Worm (Caenorhabditis elegans) whole organism, L1 larva: ENCODE data around the gene F20D6.8.

Experiments
- F16B12.6 ChIP-seq: fragments of 150-350 bp; optimal IDR thresholded peaks from 2 replicates; lab custom pipeline; 2014; ENCODE audit warnings: missing biosample characterization, missing genetic modification characterization
- ceh-82 ChIP-seq, 3 experiments: fragments of 150-350 bp in 1 of 3; sonication (generic microtip) in 2 of 3; optimal IDR thresholded peaks; 2 replicates each; lab custom pipeline; 2014 to 2017; ENCODE audit warnings: missing biosample characterization in 3 of 3, missing genetic modification characterization in 3 of 3
- ceh-88 ChIP-seq: fragments of 200-800 bp; sonication (Bioruptor generic); IDR thresholded peaks from 2 replicates; pipeline ENCODE4 v1.3.6; 2022; ENCODE audit warnings: missing genetic modification characterization, missing compliant biosample characterization
- ceh-90 ChIP-seq: sonication (generic microtip); optimal IDR thresholded peaks from 2 replicates; lab custom pipeline; 2016; ENCODE audit warnings: missing genetic modification characterization, missing compliant biosample characterization
- ces-1 ChIP-seq: fragments of 150-350 bp; optimal IDR thresholded peaks from 2 replicates; lab custom pipeline; 2014; ENCODE audit warnings: missing biosample characterization, missing genetic modification reagents, missing genetic modification characterization
- dpl-1 ChIP-seq, 3 experiments: fragments of 150-350 bp in 2 of 3; sonication (generic microtip) in 1 of 3; optimal IDR thresholded peaks; 2 replicates each; lab custom pipeline; 2014 to 2017; ENCODE audit warnings: missing biosample characterization in 3 of 3, missing genetic modification characterization in 3 of 3, missing genetic modification reagents in 3 of 3
- efl-1 ChIP-seq, 4 experiments: fragments of 150-350 bp; optimal IDR thresholded peaks in 3 of 4; peaks in 1 of 4; 1 replicate in 1 of 4; 2 replicates in 3 of 4; lab custom pipeline; 2014; ENCODE audit warnings: missing biosample characterization in 2 of 4, missing genetic modification characterization in 2 of 4, missing genetic modification reagents in 2 of 4
- egl-13 ChIP-seq: sonication (generic microtip); optimal IDR thresholded peaks from 2 replicates; lab custom pipeline; 2016; ENCODE audit warnings: missing genotype, missing genetic modification reagents, missing genetic modification characterization, missing compliant biosample characterization
- elt-3 ChIP-seq, 6 experiments: fragments of 150-350 bp in 1 of 6; sonication (generic microtip); optimal IDR thresholded peaks; 2 replicates each; lab custom pipeline; 2017 to 2018; ENCODE audit warnings: missing biosample characterization in 6 of 6, missing genetic modification characterization in 6 of 6, inconsistent platforms in 1 of 6
- fkh-10 ChIP-seq: sonication (generic microtip); optimal IDR thresholded peaks from 2 replicates; lab custom pipeline; 2017; ENCODE audit warnings: missing biosample characterization, missing genetic modification reagents, missing genetic modification characterization
- fkh-8 ChIP-seq: sonication (generic microtip); optimal IDR thresholded peaks from 2 replicates; lab custom pipeline; 2016; ENCODE audit warnings: mild to moderate bottlenecking, missing genetic modification characterization, missing compliant biosample characterization
- grh-1 ChIP-seq: fragments of 200-800 bp; sonication (Bioruptor generic); IDR thresholded peaks from 2 replicates; pipeline ENCODE4 v1.3.6; 2022; ENCODE audit warnings: missing genetic modification reagents, missing genetic modification characterization, missing compliant biosample characterization
- hlh-17 ChIP-seq: fragments of 200-800 bp; sonication (Bioruptor generic); optimal IDR thresholded peaks from 2 replicates; lab custom pipeline; 2018; ENCODE audit warnings: missing genetic modification characterization, mild to moderate bottlenecking, missing compliant biosample characterization, moderate library complexity, borderline replicate concordance
- isw-1 ChIP-seq: fragments of 200-800 bp; sonication (Bioruptor generic); IDR thresholded peaks from 2 replicates; pipeline ENCODE4 v1.3.6; 2022; ENCODE audit warnings: missing genetic modification characterization, missing compliant biosample characterization
- jun-1 ChIP-seq: fragments of 150-350 bp; optimal IDR thresholded peaks from 2 replicates; lab custom pipeline; 2014; ENCODE audit warnings: missing biosample characterization, missing genetic modification reagents, missing genetic modification characterization
- lin-13 ChIP-seq: fragments of 150-350 bp; optimal IDR thresholded peaks from 2 replicates; lab custom pipeline; 2014; ENCODE audit warnings: missing biosample characterization, missing genetic modification reagents, missing genetic modification characterization
- lin-14 ChIP-seq: fragments of 200-800 bp; sonication (Bioruptor generic); optimal IDR thresholded peaks from 2 replicates; lab custom pipeline; 2018; ENCODE audit warnings: mild to moderate bottlenecking, missing genetic modification characterization, moderate library complexity, missing compliant biosample characterization
- lin-15B ChIP-seq: fragments of 150-350 bp; sonication (generic microtip); optimal IDR thresholded peaks from 3 replicates; lab custom pipeline; 2014; ENCODE audit warnings: missing biosample characterization, missing genetic modification characterization
- lin-35 ChIP-seq, 2 experiments: fragments of 150-350 bp; optimal IDR thresholded peaks; 2 replicates each; lab custom pipeline; 2014; ENCODE audit warnings: missing biosample characterization in 2 of 2, missing genetic modification characterization in 2 of 2, missing genetic modification reagents in 2 of 2
- lin-39 ChIP-seq: fragments of 150-350 bp; optimal IDR thresholded peaks from 2 replicates; lab custom pipeline; 2014; ENCODE audit warnings: missing biosample characterization, missing genetic modification reagents, missing genetic modification characterization
- lir-3 ChIP-seq: sonication (generic microtip); optimal IDR thresholded peaks from 2 replicates; lab custom pipeline; 2016; ENCODE audit warnings: mild to moderate bottlenecking, missing genetic modification characterization, moderate library complexity, missing compliant biosample characterization; ENCODE audit not compliant: poor library complexity
- lsy-2 ChIP-seq, 2 experiments: fragments of 150-350 bp; optimal IDR thresholded peaks; 2 replicates each; lab custom pipeline; 2014; ENCODE audit warnings: missing biosample characterization in 2 of 2, missing genetic modification characterization in 2 of 2
- mab-9 ChIP-seq: fragments of 200-800 bp; sonication (Bioruptor generic); IDR thresholded peaks from 2 replicates; pipeline ENCODE4 v1.3.6; 2022; ENCODE audit warnings: missing genetic modification reagents, missing genetic modification characterization, missing compliant biosample characterization
- mdl-1 ChIP-seq, 2 experiments: fragments of 150-350 bp; optimal IDR thresholded peaks; 2 replicates each; lab custom pipeline; 2014 to 2017; ENCODE audit warnings: missing biosample characterization in 2 of 2, missing genetic modification characterization in 2 of 2, inconsistent platforms in 1 of 2
- mep-1 ChIP-seq: fragments of 150-350 bp; optimal IDR thresholded peaks from 2 replicates; lab custom pipeline; 2014; ENCODE audit warnings: missing biosample characterization, missing genetic modification characterization
- nhr-20 ChIP-seq: sonication (generic microtip); optimal IDR thresholded peaks from 2 replicates; lab custom pipeline; 2016; ENCODE audit warnings: mild to moderate bottlenecking, missing genetic modification characterization, missing compliant biosample characterization
- nhr-237 ChIP-seq: fragments of 150-350 bp; optimal IDR thresholded peaks from 2 replicates; lab custom pipeline; 2014; ENCODE audit warnings: missing biosample characterization, missing genetic modification characterization
- nhr-47 ChIP-seq: sonication (generic microtip); optimal IDR thresholded peaks from 2 replicates; lab custom pipeline; 2016; ENCODE audit warnings: mild to moderate bottlenecking, missing genetic modification characterization, moderate library complexity, missing compliant biosample characterization
- nhr-71 ChIP-seq: sonication (generic microtip); optimal IDR thresholded peaks from 2 replicates; lab custom pipeline; 2016; ENCODE audit warnings: mild to moderate bottlenecking, missing genetic modification characterization, moderate library complexity, missing compliant biosample characterization
- nhr-77 ChIP-seq: fragments of 150-350 bp; optimal IDR thresholded peaks from 2 replicates; lab custom pipeline; 2014; ENCODE audit warnings: missing biosample characterization, missing genetic modification characterization
- nhr-85 ChIP-seq: sonication (generic microtip); peaks from one replicate; lab custom pipeline; 2016; ENCODE audit warnings: missing genetic modification characterization, inconsistent platforms, missing compliant biosample characterization
- nhr-90 ChIP-seq: sonication (generic microtip); optimal IDR thresholded peaks from 2 replicates; lab custom pipeline; 2016; ENCODE audit warnings: mild to moderate bottlenecking, missing genetic modification characterization, missing compliant biosample characterization; ENCODE audit not compliant: poor library complexity
- rnt-1 ChIP-seq: sonication (generic microtip); optimal IDR thresholded peaks from 2 replicates; lab custom pipeline; 2016; ENCODE audit warnings: mild to moderate bottlenecking, missing genetic modification characterization, moderate library complexity, missing compliant biosample characterization
- skn-1 ChIP-seq: fragments of 150-350 bp; optimal IDR thresholded peaks from 2 replicates; lab custom pipeline; 2014; ENCODE audit warnings: missing biosample characterization, missing genetic modification characterization
- snpc-4 ChIP-seq: fragments of 150-350 bp; optimal IDR thresholded peaks from 2 replicates; lab custom pipeline; 2014; ENCODE audit warnings: missing biosample characterization, missing genetic modification characterization
- snu-23 ChIP-seq: sonication (generic microtip); optimal IDR thresholded peaks from 2 replicates; lab custom pipeline; 2016; ENCODE audit warnings: missing genetic modification characterization, missing compliant biosample characterization
- sptf-1 ChIP-seq: fragments of 150-350 bp; optimal IDR thresholded peaks from 2 replicates; lab custom pipeline; 2014; ENCODE audit warnings: missing biosample characterization, missing genetic modification characterization
- swsn-7 ChIP-seq: sonication (generic microtip); optimal IDR thresholded peaks from 2 replicates; lab custom pipeline; 2016; ENCODE audit warnings: missing genetic modification characterization, missing compliant biosample characterization
- tbx-2 ChIP-seq: sonication (generic microtip); optimal IDR thresholded peaks from 2 replicates; lab custom pipeline; 2016; ENCODE audit warnings: missing genetic modification characterization, missing compliant biosample characterization
- unc-130 ChIP-seq: fragments of 150-350 bp; optimal IDR thresholded peaks from 2 replicates; lab custom pipeline; 2017; ENCODE audit warnings: missing biosample characterization, missing genetic modification characterization, inconsistent platforms
- unc-62 ChIP-seq: fragments of 150-350 bp; optimal IDR thresholded peaks from 2 replicates; lab custom pipeline; 2014; ENCODE audit warnings: missing biosample characterization, missing genetic modification reagents, missing genetic modification characterization
- unc-86 ChIP-seq: sonication (generic microtip); optimal IDR thresholded peaks from 2 replicates; lab custom pipeline; 2016; ENCODE audit warnings: missing genetic modification characterization, missing compliant biosample characterization
- vab-15 ChIP-seq: sonication (generic microtip); optimal IDR thresholded peaks from 2 replicates; lab custom pipeline; 2017; ENCODE audit warnings: missing genotype, mild to moderate bottlenecking, missing genetic modification characterization, missing compliant biosample characterization
- xbp-1 ChIP-seq: sonication (generic microtip); optimal IDR thresholded peaks from 2 replicates; lab custom pipeline; 2016; ENCODE audit warnings: missing genetic modification characterization, missing compliant biosample characterization
- zip-4 ChIP-seq: fragments of 200-800 bp; sonication (Bioruptor generic); optimal IDR thresholded peaks from 2 replicates; lab custom pipeline; 2018; ENCODE audit warnings: mild to moderate bottlenecking, missing genetic modification characterization, moderate library complexity, missing compliant biosample characterization
- ztf-11 ChIP-seq, 2 experiments: sonication (generic microtip); optimal IDR thresholded peaks; 2 replicates each; lab custom pipeline; 2016 to 2017; ENCODE audit warnings: missing genetic modification characterization in 2 of 2, missing biosample characterization in 1 of 2, missing compliant biosample characterization in 1 of 2

F20D6.8 gene

DNA sequence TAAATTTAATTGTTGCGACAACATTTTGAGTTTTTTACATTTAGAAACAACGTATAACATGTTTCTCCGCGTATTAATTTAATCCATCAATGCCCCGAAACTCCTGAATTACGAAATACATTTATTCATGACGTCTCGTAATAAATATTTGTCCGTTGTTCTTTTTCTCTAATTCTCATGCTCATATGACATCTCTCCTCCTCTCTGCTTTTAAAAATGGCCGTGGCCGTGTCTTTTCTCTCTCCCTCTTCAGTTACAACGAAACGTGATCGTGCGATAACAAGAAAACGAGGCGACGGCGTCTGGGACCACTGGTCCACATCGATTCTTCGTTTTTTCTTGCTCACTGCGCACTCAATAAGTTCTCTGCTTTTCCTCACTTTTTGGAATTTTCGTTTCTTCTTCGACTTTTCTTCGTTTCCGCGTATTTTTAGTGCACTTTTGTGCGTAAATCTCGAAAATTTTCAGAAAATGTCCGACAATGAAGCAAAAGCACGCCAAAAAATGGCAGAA, 37.9 kb downstream of the F20D6.8 start, which contains the start of gene snap-1:
TSS of gene snap-1 (plus strand) at position 463 of the 513 bp plus-strand sequence.
- TF ChIP-seq ztf-11 (tag; optimal IDR thresholded peaks at IDR 0.05; lab: Kevin White, UChicago) = no peak
- TF ChIP-seq nhr-237 (tag; lab: Kevin White, UChicago) = no peak
- no peak for TF ChIP-seq ceh-90 (tag; lab: Kevin White, UChicago)
- TF ChIP-seq isw-1 (GFP tag; lab: Robert Waterston, UW) = peak; percentile 58
- peak; percentile 48 for TF ChIP-seq lin-13
- TF ChIP-seq tbx-2 (tag; lab: Kevin White, UChicago) = peak; percentile 6
- TF ChIP-seq snpc-4 (tag; lab: Kevin White, UChicago) = peak; percentile 27
- TF ChIP-seq jun-1 (tag; lab: Kevin White, UChicago) = peak; percentile 28
- TF ChIP-seq sptf-1 (tag; lab: Kevin White, UChicago) = no peak
- peak; percentile 75 for TF ChIP-seq zip-4 (GFP tag; lab: Kevin White, UChicago)
- peak; percentile 0 to 91 (median 51) for TF ChIP-seq ceh-82 (tag; optimal IDR thresholded peaks at IDR 0.05; lab: Kevin White, UChicago)
- peak; percentile 14 for TF ChIP-seq nhr-20 (tag; lab: Kevin White, UChicago)
- TF ChIP-seq lir-3 (tag; lab: Kevin White, UChicago) = peak; percentile 33
- TF ChIP-seq grh-1 = no peak
- TF ChIP-seq egl-13 (tag; lab: Kevin White, UChicago) = no peak
- no peak for TF ChIP-seq F16B12.6 (tag; lab: Kevin White, UChicago)
- TF ChIP-seq xbp-1 (tag; lab: Kevin White, UChicago) = peak; percentile 74
- TF ChIP-seq unc-86 (tag; lab: Kevin White, UChicago) = peak; percentile 46
- TF ChIP-seq lin-39 (tag; lab: Kevin White, UChicago) = no peak
- TF ChIP-seq hlh-17 = no peak
- no peak for TF ChIP-seq nhr-77 (tag; lab: Kevin White, UChicago)
- TF ChIP-seq skn-1 (tag; lab: Kevin White, UChicago) = peak; percentile 81
- TF ChIP-seq nhr-47 = peak; percentile 51
- TF ChIP-seq nhr-90 = no peak
- no peak for TF ChIP-seq ces-1 (GFP tag; lab: Kevin White, UChicago)
- peak; percentile 95 for TF ChIP-seq lin-14
- peak; percentile 40 to 65 for TF ChIP-seq lin-35 (GFP tag; optimal IDR thresholded peaks at IDR 0.05; lab: Kevin White, UChicago)
- peak in 1 of 2 experiments; percentile 17 for TF ChIP-seq mdl-1 (tag; optimal IDR thresholded peaks at IDR 0.05; lab: Kevin White, UChicago)
- no peak for TF ChIP-seq unc-62
- peak; percentile 90 for TF ChIP-seq mep-1 (tag; lab: Kevin White, UChicago)
- peak; percentile 70 for TF ChIP-seq nhr-71 (tag; lab: Kevin White, UChicago)
- no peak for TF ChIP-seq mab-9
- no peak for TF ChIP-seq vab-15
- peak; percentile 7 for TF ChIP-seq fkh-10 (GFP tag; lab: Kevin White, UChicago)
- TF ChIP-seq lin-15B (tag; lab: Kevin White, UChicago) = peak; percentile 52
- no peak for TF ChIP-seq elt-3 (tag; optimal IDR thresholded peaks at IDR 0.05; lab: Kevin White, UChicago)
- TF ChIP-seq swsn-7 = peak; percentile 5
- TF ChIP-seq dpl-1 (GFP tag; optimal IDR thresholded peaks at IDR 0.05; lab: Kevin White, UChicago) = peak; percentile 14 to 52 (median 33)
- no peak for TF ChIP-seq ceh-88
- no peak for TF ChIP-seq unc-130 (tag; lab: Kevin White, UChicago)
- peak; percentile 34 for TF ChIP-seq rnt-1 (tag; lab: Kevin White, UChicago)
- TF ChIP-seq nhr-85 (tag; lab: Kevin White, UChicago) = no peak
- TF ChIP-seq lsy-2 (tag; optimal IDR thresholded peaks at IDR 0.05; lab: Kevin White, UChicago) = peak; percentile 45 to 49
- peak; percentile 43 to 56 for TF ChIP-seq efl-1 (optimal IDR thresholded peaks at IDR 0.05; lab: Kevin White, UChicago)
- TF ChIP-seq efl-1 (GFP tag; optimal IDR thresholded peaks at IDR 0.05 in 1 of 2; lab: Kevin White, UChicago) = peak; percentile 29 to 95
- peak; percentile 85 for TF ChIP-seq fkh-8
- peak; percentile 56 for TF ChIP-seq snu-23 (GFP tag; lab: Kevin White, UChicago)
